Fruit fly (Drosophila melanogaster) whole organism, pupa: Measurements from ENCODE around the gene mbc.

Experiments used
- CG32121 ChIP-seq: fragments of 200-800 bp; sonication (Bioruptor generic); IDR thresholded peaks from 2 replicates; pipeline ENCODE4 v1.3.6; 2022; ENCODE audit warnings: missing biosample characterization, missing genetic modification characterization
- CG4496 ChIP-seq: fragments of 200-800 bp; sonication (Bioruptor generic); IDR thresholded peaks from 3 replicates; pipeline ENCODE4 v1.3.6; 2022; ENCODE audit warnings: missing biosample characterization, missing genetic modification characterization
- CG8159 ChIP-seq: fragments of 200-800 bp; sonication (Bioruptor generic); optimal IDR thresholded peaks from 3 replicates; lab custom pipeline; 2018; ENCODE audit warnings: missing biosample characterization, mild to moderate bottlenecking, missing genetic modification characterization, moderate library complexity
- CG9948 ChIP-seq: fragments of 200-800 bp; sonication (Bioruptor generic); optimal IDR thresholded peaks from 2 replicates; lab custom pipeline; 2018; ENCODE audit warnings: missing biosample characterization, mild to moderate bottlenecking, missing genetic modification characterization, moderate library complexity
- EcR ChIP-seq: fragments of 200-800 bp; sonication (Bioruptor generic); optimal IDR thresholded peaks from 3 replicates; lab custom pipeline; 2019; ENCODE audit warnings: missing biosample characterization, missing genetic modification characterization, mild to moderate bottlenecking, moderate library complexity, missing genetic modification reagents
- Pif1A ChIP-seq: fragments of 200-800 bp; sonication (Bioruptor generic); optimal IDR thresholded peaks from 3 replicates; lab custom pipeline; 2016; ENCODE audit warnings: missing biosample characterization, missing genetic modification characterization
- Pif1B ChIP-seq: fragments of 200-800 bp; sonication (Bioruptor generic); optimal IDR thresholded peaks from 3 replicates; lab custom pipeline; 2016; ENCODE audit warnings: missing biosample characterization, missing genetic modification characterization
- Snoo ChIP-seq: fragments of 200-800 bp; sonication (Bioruptor generic); optimal IDR thresholded peaks from 3 replicates; lab custom pipeline; 2017; ENCODE audit warnings: missing biosample characterization, mild to moderate bottlenecking, missing genetic modification characterization, inconsistent platforms
- gl ChIP-seq: fragments of 200-800 bp; sonication (Bioruptor generic); optimal IDR thresholded peaks from 2 replicates; lab custom pipeline; 2018; ENCODE audit warnings: missing biosample characterization, mild to moderate bottlenecking, missing genetic modification characterization
- rn ChIP-seq: fragments of 200-800 bp; sonication (Bioruptor generic); IDR thresholded peaks from 2 replicates; pipeline ENCODE4 v1.3.6; 2022; ENCODE audit warnings: missing biosample characterization, missing genetic modification characterization

- TF ChIP-seq CG4496 (GFP tag; lab: Robert Waterston, UW), result no peak
- no peak for TF ChIP-seq Pif1B (GFP tag; lab: Kevin White, UChicago)
- no peak for TF ChIP-seq EcR (GFP tag; lab: Kevin White, UChicago)
- no peak for TF ChIP-seq CG32121 (GFP tag; lab: Robert Waterston, UW)
- TF ChIP-seq gl (tag; lab: Kevin White, UChicago), result no peak
- no peak for TF ChIP-seq CG9948 (tag; lab: Kevin White, UChicago)
- no peak for TF ChIP-seq CG8159
- no peak for TF ChIP-seq Snoo (tag; lab: Kevin White, UChicago)
- no peak for TF ChIP-seq Pif1A (GFP tag; lab: Kevin White, UChicago)
- no peak for TF ChIP-seq rn (GFP tag; lab: Robert Waterston, UW)
These were observed 49.0 kb upstream of the mbc start for dm6 chr3R:23732533-23732932.
